Worm (Caenorhabditis elegans) whole organism, L3 larva: Measurements from ENCODE around the gene epic-3.

Experiments used
- R02D3.7 ChIP-seq: fragments of 150-350 bp; optimal IDR thresholded peaks from 2 replicates; lab custom pipeline; 2014; ENCODE audit warnings: missing biosample characterization, missing genetic modification characterization
- ZK546.5 ChIP-seq: sonication (generic microtip); optimal IDR thresholded peaks from 2 replicates; lab custom pipeline; 2017; ENCODE audit warnings: missing biosample characterization, missing genetic modification characterization
- ama-1 ChIP-seq: fragments of 150-350 bp; optimal IDR thresholded peaks from 2 replicates; lab custom pipeline; 2018
- ceh-16 ChIP-seq: sonication (generic microtip); optimal IDR thresholded peaks from 2 replicates; lab custom pipeline; 2017; ENCODE audit warnings: missing biosample characterization, missing genetic modification characterization
- ceh-28 ChIP-seq: fragments of 150-350 bp; optimal IDR thresholded peaks from 2 replicates; lab custom pipeline; 2014; ENCODE audit warnings: missing biosample characterization, missing genetic modification reagents, missing genetic modification characterization
- ceh-82 ChIP-seq: fragments of 150-350 bp; optimal IDR thresholded peaks from 2 replicates; lab custom pipeline; 2014; ENCODE audit warnings: missing biosample characterization, missing genetic modification characterization
- ceh-9 ChIP-seq: sonication (generic microtip); optimal IDR thresholded peaks from 2 replicates; lab custom pipeline; 2018; ENCODE audit warnings: missing biosample characterization, missing genetic modification characterization
- daf-12 ChIP-seq: fragments of 150-350 bp; optimal IDR thresholded peaks from 2 replicates; lab custom pipeline; 2014; ENCODE audit warnings: missing biosample characterization, missing genetic modification reagents, missing genetic modification characterization
- egl-27 ChIP-seq: sonication (generic microtip); optimal IDR thresholded peaks from 4 replicates; lab custom pipeline; 2017; ENCODE audit warnings: missing biosample characterization, missing genetic modification reagents, missing genetic modification characterization
- egl-5 ChIP-seq: fragments of 150-350 bp; optimal IDR thresholded peaks from 2 replicates; lab custom pipeline; 2017; ENCODE audit warnings: missing biosample characterization, missing genetic modification reagents, missing genetic modification characterization, inconsistent platforms
- elt-1 ChIP-seq: fragments of 150-350 bp; optimal IDR thresholded peaks from 2 replicates; lab custom pipeline; 2014; ENCODE audit warnings: missing biosample characterization, missing genetic modification characterization
- elt-2 ChIP-seq: sonication (generic microtip); optimal IDR thresholded peaks from 2 replicates; lab custom pipeline; 2016; ENCODE audit warnings: missing genetic modification reagents, mild to moderate bottlenecking, missing genetic modification characterization, missing compliant biosample characterization
- elt-3 ChIP-seq, 3 experiments: fragments of 150-350 bp in 1 of 3; sonication (generic microtip) in 2 of 3; optimal IDR thresholded peaks; 2 replicates in 2 of 3; 4 replicates in 1 of 3; lab custom pipeline; 2014 to 2017; ENCODE audit warnings: missing biosample characterization in 3 of 3, missing genetic modification characterization in 3 of 3
- fkh-10 ChIP-seq: sonication (generic microtip); optimal IDR thresholded peaks from 2 replicates; lab custom pipeline; 2017; ENCODE audit warnings: missing biosample characterization, missing genetic modification reagents, missing genetic modification characterization
- fkh-2 ChIP-seq: fragments of 150-350 bp; optimal IDR thresholded peaks from 2 replicates; lab custom pipeline; 2014; ENCODE audit warnings: missing biosample characterization, missing genetic modification reagents, missing genetic modification characterization
- fos-1 ChIP-seq: fragments of 150-350 bp; optimal IDR thresholded peaks from 2 replicates; lab custom pipeline; 2014; ENCODE audit warnings: missing biosample characterization, missing genetic modification characterization
- hmg-11 ChIP-seq: sonication (generic microtip); optimal IDR thresholded peaks from 2 replicates; lab custom pipeline; 2016; ENCODE audit warnings: missing genetic modification characterization, missing compliant biosample characterization
- lin-15B ChIP-seq: fragments of 150-350 bp; optimal IDR thresholded peaks from 2 replicates; lab custom pipeline; 2014; ENCODE audit warnings: missing biosample characterization, missing genetic modification characterization
- lin-39 ChIP-seq: fragments of 150-350 bp; optimal IDR thresholded peaks from 2 replicates; lab custom pipeline; 2018; ENCODE audit warnings: missing biosample characterization, missing genetic modification reagents, missing genetic modification characterization
- lsy-12 ChIP-seq: sonication (generic microtip); optimal IDR thresholded peaks from 2 replicates; lab custom pipeline; 2016; ENCODE audit warnings: mild to moderate bottlenecking, missing genetic modification characterization, missing compliant biosample characterization
- mml-1 ChIP-seq: fragments of 150-350 bp; sonication (generic microtip); optimal IDR thresholded peaks from 3 replicates; lab custom pipeline; 2014; ENCODE audit warnings: missing biosample characterization, missing genetic modification characterization
- nhr-11 ChIP-seq: fragments of 150-350 bp; optimal IDR thresholded peaks from 2 replicates; lab custom pipeline; 2014; ENCODE audit warnings: missing biosample characterization, missing genetic modification characterization
- nhr-23 ChIP-seq: fragments of 150-350 bp; optimal IDR thresholded peaks from 2 replicates; lab custom pipeline; 2014; ENCODE audit warnings: missing biosample characterization, missing genetic modification reagents, missing genetic modification characterization
- nhr-237 ChIP-seq: fragments of 150-350 bp; optimal IDR thresholded peaks from 2 replicates; lab custom pipeline; 2014; ENCODE audit warnings: missing biosample characterization, missing genetic modification characterization
- nhr-25 ChIP-seq: sonication (generic microtip); optimal IDR thresholded peaks from 2 replicates; lab custom pipeline; 2017; ENCODE audit warnings: missing biosample characterization, missing genetic modification characterization
- nhr-28 ChIP-seq: fragments of 150-350 bp; optimal IDR thresholded peaks from 2 replicates; lab custom pipeline; 2014; ENCODE audit warnings: missing biosample characterization, missing genetic modification characterization
- nhr-67 ChIP-seq: fragments of 150-350 bp; optimal IDR thresholded peaks from 2 replicates; lab custom pipeline; 2014; ENCODE audit warnings: missing biosample characterization, missing genetic modification characterization
- nhr-76 ChIP-seq: fragments of 150-350 bp; sonication (generic microtip); optimal IDR thresholded peaks from 5 replicates; lab custom pipeline; 2014; ENCODE audit warnings: missing biosample characterization, missing genetic modification characterization
- nhr-77 ChIP-seq: fragments of 150-350 bp; optimal IDR thresholded peaks from 2 replicates; lab custom pipeline; 2014; ENCODE audit warnings: missing biosample characterization, missing genetic modification characterization
- pha-4 ChIP-seq: fragments of 150-350 bp; optimal IDR thresholded peaks from 2 replicates; lab custom pipeline; 2014; ENCODE audit warnings: missing biosample characterization, missing genetic modification reagents, missing genetic modification characterization
- sea-2 ChIP-seq: fragments of 150-350 bp; sonication (generic microtip); optimal IDR thresholded peaks from 4 replicates; lab custom pipeline; 2014; ENCODE audit warnings: missing biosample characterization, missing genetic modification reagents, missing genetic modification characterization
- snpc-4 ChIP-seq: fragments of 150-350 bp; optimal IDR thresholded peaks from 2 replicates; lab custom pipeline; 2014; ENCODE audit warnings: missing biosample characterization, missing genetic modification characterization
- tbx-2 ChIP-seq: sonication (generic microtip); optimal IDR thresholded peaks from 2 replicates; lab custom pipeline; 2016; ENCODE audit warnings: mild to moderate bottlenecking, missing genetic modification characterization, missing compliant biosample characterization
- unc-39 ChIP-seq: sonication (generic microtip); optimal IDR thresholded peaks from 4 replicates; lab custom pipeline; 2017; ENCODE audit warnings: missing biosample characterization, missing genetic modification characterization
- zag-1 ChIP-seq: fragments of 150-350 bp; optimal IDR thresholded peaks from 2 replicates; lab custom pipeline; 2014; ENCODE audit warnings: missing biosample characterization, missing genetic modification characterization
- ztf-11 ChIP-seq: fragments of 150-350 bp; optimal IDR thresholded peaks from 2 replicates; lab custom pipeline; 2014; ENCODE audit warnings: missing biosample characterization, missing genetic modification characterization
- ztf-4 ChIP-seq: fragments of 150-350 bp; optimal IDR thresholded peaks from 2 replicates; lab custom pipeline; 2014; ENCODE audit warnings: missing biosample characterization, missing genetic modification characterization

epic-3 gene

DNA sequence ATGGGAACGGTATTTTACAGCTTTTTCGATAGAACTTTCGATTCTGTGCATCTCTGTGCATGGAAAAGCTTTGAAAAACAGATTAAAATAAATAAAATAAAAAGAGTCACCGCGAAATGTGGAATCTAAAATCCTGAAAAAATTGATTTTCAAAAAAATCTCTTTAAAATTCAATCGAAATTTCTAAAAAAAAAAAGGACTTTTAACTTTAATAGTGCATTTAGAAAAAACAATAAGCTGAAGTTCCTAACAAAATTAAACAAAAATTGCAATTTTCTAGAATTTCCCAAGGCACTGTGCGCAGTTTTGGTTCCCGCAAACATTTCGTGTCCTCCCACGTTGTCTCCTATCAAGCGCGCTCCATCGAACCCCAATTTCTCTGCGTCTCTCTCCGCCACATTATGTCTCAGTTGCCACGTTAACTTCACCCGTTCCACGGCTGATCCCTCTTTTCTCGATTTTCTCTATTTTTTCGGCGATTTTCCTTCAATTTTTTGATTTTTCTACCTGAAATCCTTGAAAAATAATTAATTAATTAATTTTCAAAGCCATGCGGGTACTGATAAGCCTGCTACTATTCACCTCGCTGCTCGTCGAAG is 21.4 kb upstream of the epic-3 start, which contains the start of the genes Y41D4A.6 and Y41D4A.4 (continued):
- TF ChIP-seq egl-27 (tag; lab: Kevin White, UChicago) (no peak), ama-1 (lab: Kevin White, UChicago) (no peak), nhr-67 (tag; lab: Kevin White, UChicago) (no peak), lin-15B (tag; lab: Kevin White, UChicago) (peak; percentile 90), elt-1 (tag; lab: Kevin White, UChicago) (no peak), ceh-82 (tag; lab: Kevin White, UChicago) (peak; percentile 38), R02D3.7 (peak; percentile 57), sea-2 (GFP tag; lab: Kevin White, UChicago) (no peak)

DNA sequence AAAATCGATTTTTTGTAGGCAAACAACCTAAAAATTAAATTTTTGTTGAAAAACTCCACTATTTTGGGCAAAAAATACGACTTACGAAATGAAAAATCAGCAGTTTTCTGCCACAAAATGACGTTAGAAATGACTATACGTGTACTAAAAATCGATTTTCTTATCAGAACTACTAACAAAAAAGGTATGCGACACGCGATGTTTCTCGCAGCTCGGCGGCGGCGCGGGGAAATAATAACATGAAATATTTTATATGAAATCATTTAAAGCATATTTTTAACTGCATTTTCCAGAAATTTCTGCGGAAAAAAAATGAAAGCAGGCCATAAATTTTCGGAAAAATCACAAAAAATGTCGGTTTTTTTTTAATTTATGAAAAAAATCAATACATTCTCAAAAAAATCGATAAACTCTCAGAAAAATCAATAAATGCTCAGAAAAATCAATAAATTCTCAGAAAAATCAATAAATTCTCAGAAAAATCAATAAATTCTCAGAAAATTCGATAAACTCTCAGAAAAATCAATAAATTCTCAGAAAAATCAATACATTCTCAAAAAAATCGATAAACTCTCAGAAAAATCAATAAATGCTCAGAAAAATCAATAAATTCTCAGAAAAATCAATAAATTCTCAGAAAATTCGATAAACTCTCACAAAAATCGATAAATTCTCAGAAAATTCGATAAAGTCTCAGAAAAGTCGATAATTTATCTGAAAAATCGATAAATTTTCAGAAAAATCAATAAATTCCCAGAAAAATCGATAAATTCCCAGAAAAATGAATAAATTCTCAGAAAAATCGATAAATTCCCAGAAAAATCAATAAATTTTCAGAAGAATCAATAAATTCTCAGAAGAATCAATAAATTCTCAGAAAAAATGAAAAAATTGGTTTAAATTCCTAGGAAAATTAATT is 16.2 kb upstream of the epic-3 start, which contains the start of gene ptpn-22:
Gene ptpn-22, minus strand, starts transcription at position 158 of the 919 bp plus-strand sequence.
- TF ChIP-seq mml-1 (no peak), elt-2 (tag; lab: Kevin White, UChicago) (peak; percentile 13), ceh-28 (tag; lab: Kevin White, UChicago) (peak; percentile 96)

- no peak for TF ChIP-seq mml-1
- TF ChIP-seq hmg-11 (tag; lab: Kevin White, UChicago): peak; percentile 38
- peak; percentile 3 for TF ChIP-seq nhr-23 (tag; lab: Kevin White, UChicago)
- no peak for TF ChIP-seq nhr-28 (tag; lab: Kevin White, UChicago)
- no peak for TF ChIP-seq daf-12 (tag; lab: Kevin White, UChicago)
- TF ChIP-seq ztf-11 (tag; lab: Kevin White, UChicago): no peak
- TF ChIP-seq lin-15B (tag; lab: Kevin White, UChicago): peak; percentile 1
- peak; percentile 33 for TF ChIP-seq elt-2 (tag; lab: Kevin White, UChicago)
Observed at ce11 chrIV:1739366-1740104, 15.4 kb upstream of the epic-3 start.

ce11 chrIV:1738892-1739291 is 14.7 kb upstream of the epic-3 start:
- no peak for TF ChIP-seq ceh-82 (tag; lab: Kevin White, UChicago)
- TF ChIP-seq ztf-11 (tag; lab: Kevin White, UChicago): no peak
- TF ChIP-seq egl-27 (tag; lab: Kevin White, UChicago): no peak
- TF ChIP-seq zag-1 (tag; lab: Kevin White, UChicago): no peak
- TF ChIP-seq elt-1 (tag; lab: Kevin White, UChicago): no peak
- no peak for TF ChIP-seq ZK546.5 (tag; lab: Kevin White, UChicago)
- no peak for TF ChIP-seq nhr-76 (tag; lab: Kevin White, UChicago)
- no peak for TF ChIP-seq ama-1 (lab: Kevin White, UChicago)
- TF ChIP-seq ceh-28 (tag; lab: Kevin White, UChicago): no peak
- no peak for TF ChIP-seq sea-2 (GFP tag; lab: Kevin White, UChicago)
- TF ChIP-seq ztf-4 (tag; lab: Kevin White, UChicago): no peak
- no peak for TF ChIP-seq nhr-77 (tag; lab: Kevin White, UChicago)
- TF ChIP-seq tbx-2 (tag; lab: Kevin White, UChicago): no peak
- TF ChIP-seq nhr-237 (tag; lab: Kevin White, UChicago): no peak
- no peak for TF ChIP-seq hmg-11 (tag; lab: Kevin White, UChicago)
- TF ChIP-seq nhr-11 (tag; lab: Kevin White, UChicago): no peak
- no peak for TF ChIP-seq nhr-28 (tag; lab: Kevin White, UChicago)
- no peak for TF ChIP-seq lin-39
- no peak for TF ChIP-seq mml-1
- TF ChIP-seq egl-5: no peak

ce11 chrIV:1738324-1738730 is 14.1 kb upstream of the epic-3 start:
- TF ChIP-seq pha-4 (peak; percentile 21), lin-39 (peak; percentile 73), nhr-76 (tag; lab: Kevin White, UChicago) (no peak), mml-1 (no peak), unc-39 (tag; lab: Kevin White, UChicago) (no peak), nhr-25 (tag; lab: Kevin White, UChicago) (peak; percentile 60), nhr-23 (tag; lab: Kevin White, UChicago) (peak; percentile 77), ceh-16 (tag; lab: Kevin White, UChicago) (no peak), daf-12 (tag; lab: Kevin White, UChicago) (no peak), fkh-10 (no peak), snpc-4 (tag; lab: Kevin White, UChicago) (peak; percentile 20), zag-1 (tag; lab: Kevin White, UChicago) (no peak), nhr-28 (tag; lab: Kevin White, UChicago) (no peak), tbx-2 (tag; lab: Kevin White, UChicago) (no peak), ceh-9 (tag; lab: Kevin White, UChicago) (no peak), elt-3 (tag; optimal IDR thresholded peaks at IDR 0.05; lab: Kevin White, UChicago) (no peak), ZK546.5 (tag; lab: Kevin White, UChicago) (no peak), ceh-82 (tag; lab: Kevin White, UChicago) (no peak), nhr-237 (tag; lab: Kevin White, UChicago) (no peak), elt-2 (tag; lab: Kevin White, UChicago) (no peak), egl-5 (no peak), nhr-67 (tag; lab: Kevin White, UChicago) (no peak), fkh-2 (no peak), egl-27 (tag; lab: Kevin White, UChicago) (no peak), lsy-12 (tag; lab: Kevin White, UChicago) (peak; percentile 15), ama-1 (lab: Kevin White, UChicago) (peak; percentile 75), fos-1 (peak; percentile 57)
